Worm (Caenorhabditis elegans): ENCODE data around the gene B0457.6.
A peak's percentile ranks its signal among the peaks of the same experiment; 100 is the strongest.

Gene B0457.6

DNA sequence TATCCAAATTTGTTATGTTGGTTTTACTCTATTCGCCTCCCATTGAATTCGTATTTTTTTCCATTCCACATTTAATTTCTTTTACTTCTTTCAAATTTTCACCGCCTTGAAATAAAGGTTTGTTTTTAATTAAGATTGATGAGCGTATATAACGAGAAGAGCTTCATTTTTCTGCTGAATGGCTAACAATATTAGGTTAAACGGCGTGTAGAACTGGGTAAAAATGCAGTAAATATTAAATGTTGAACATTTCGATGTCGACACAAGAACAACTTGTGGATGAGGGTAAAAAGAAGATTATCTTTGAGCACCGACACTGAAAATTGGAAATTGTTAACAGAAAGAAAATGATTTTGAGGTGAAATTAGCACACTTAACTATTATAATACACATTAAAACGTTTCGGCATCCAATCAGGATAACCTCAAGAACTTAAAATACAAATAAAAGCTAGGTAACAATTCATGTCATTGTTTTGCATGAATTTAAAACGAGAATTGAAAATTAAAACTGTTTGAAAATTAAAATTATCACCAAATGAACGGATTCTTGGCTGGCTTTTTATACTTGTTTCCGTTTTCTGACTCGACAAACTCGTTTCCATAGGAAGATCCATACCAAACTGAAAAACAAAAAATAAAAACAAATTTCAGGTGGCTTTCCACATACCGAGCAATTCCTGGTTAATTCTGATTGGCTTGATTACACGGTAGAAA lies 16.8 kb downstream of the B0457.6 start (continued):
- TF ChIP-seq T20F7.1 (GFP tag; optimal IDR thresholded peaks at IDR 0.05) (peak; percentile 15), madf-9 (GFP tag; conservative IDR thresholded peaks at IDR 0.05) (no peak), mdt-29 (GFP tag; IDR thresholded peaks at IDR 0.05) (no peak), ceh-44 (GFP tag; IDR thresholded peaks at IDR 0.05) (no peak), skn-1 (tag; optimal IDR thresholded peaks at IDR 0.05) (no peak), php-3 (GFP tag; IDR thresholded peaks at IDR 0.05) (no peak), zag-1 (tag; optimal IDR thresholded peaks at IDR 0.05) (no peak), ceh-62 (tag; optimal IDR thresholded peaks at IDR 0.05) (no peak), Y5F2A.4 (GFP tag; optimal IDR thresholded peaks at IDR 0.05) (no peak), mxl-2 (GFP tag; conservative IDR thresholded peaks at IDR 0.05) (no peak), attf-4 (tag; optimal IDR thresholded peaks at IDR 0.05) (no peak), lin-38 (GFP tag; IDR thresholded peaks at IDR 0.05) (peak; percentile 30), dmd-9 (GFP tag; IDR thresholded peaks at IDR 0.05) (no peak), lsy-2 (tag; optimal IDR thresholded peaks at IDR 0.05) (no peak), tag-97 (GFP tag; IDR thresholded peaks at IDR 0.05) (no peak), unc-62 (GFP tag; optimal IDR thresholded peaks at IDR 0.05 in 1 of 2) (peak in 1 of 2 experiments; percentile 14), unc-62 (tag; optimal IDR thresholded peaks at IDR 0.05) (no peak), F26F4.8 (GFP tag; conservative IDR thresholded peaks at IDR 0.05) (no peak), Y75B8A.6 (GFP tag; IDR thresholded peaks at IDR 0.05) (no peak), lin-39 (tag; optimal IDR thresholded peaks at IDR 0.05) (no peak), rbr-2 (tag; optimal IDR thresholded peaks at IDR 0.05) (no peak), Y48G9A.11 (GFP tag; IDR thresholded peaks at IDR 0.05) (peak; percentile 15; the same call in 1 of the 2 replicates), pqm-1 (tag; optimal IDR thresholded peaks at IDR 0.05) (no peak), madf-5 (GFP tag; IDR thresholded peaks at IDR 0.05) (no peak), vab-7 (GFP tag; IDR thresholded peaks at IDR 0.05) (no peak), unc-130 (GFP tag; optimal IDR thresholded peaks at IDR 0.05) (no peak), aha-1 (tag) (peak; percentile 91)

DNA sequence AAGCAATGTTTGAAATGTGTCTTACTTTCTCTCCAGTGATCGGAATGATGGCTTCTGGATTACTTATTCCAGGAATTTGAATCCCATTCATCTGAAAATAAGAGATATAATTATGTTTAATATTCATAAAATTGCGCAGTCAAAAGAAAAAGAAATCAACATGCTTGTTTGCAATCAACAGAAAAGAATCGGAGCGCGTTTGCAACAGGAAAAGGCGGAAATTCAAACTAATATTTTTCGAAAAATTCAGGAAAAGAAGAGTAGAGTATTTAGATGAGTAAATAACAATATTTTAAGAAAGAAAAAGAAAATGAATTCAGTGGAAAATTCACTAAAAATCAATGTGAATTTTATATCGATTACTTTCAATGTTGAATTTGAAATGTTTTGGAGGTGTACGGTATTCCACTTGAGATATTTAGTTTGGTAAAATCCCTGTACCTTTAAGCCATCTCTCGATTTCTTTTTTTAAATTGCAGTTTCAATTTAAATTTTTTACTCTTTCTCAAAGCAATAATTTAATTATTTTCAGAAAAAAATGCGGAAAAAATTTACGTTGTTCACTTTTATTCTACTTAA lies 18.2 kb downstream of the B0457.6 start, which contains the start of the genes set-17 and T21B10.4:
Gene set-17, minus strand, starts transcription at position 127 of the 579 bp plus-strand sequence.
Gene T21B10.4, plus strand, starts transcription at position 533 of the 579 bp plus-strand sequence.
- no peak for TF ChIP-seq daf-16 (GFP tag; optimal IDR thresholded peaks at IDR 0.05)
- TF ChIP-seq daf-16 (tag; optimal IDR thresholded peaks at IDR 0.05), result peak; percentile 71
- peak; percentile 58 for TF ChIP-seq lin-38 (GFP tag; IDR thresholded peaks at IDR 0.05)
- no peak for TF ChIP-seq unc-39 (tag; optimal IDR thresholded peaks at IDR 0.05)
- peak in 1 of 2 experiments; percentile 39 for TF ChIP-seq lsy-2 (tag; optimal IDR thresholded peaks at IDR 0.05)
- TF ChIP-seq saeg-2 (GFP tag; IDR thresholded peaks at IDR 0.05), result no peak
- peak; percentile 79 for TF ChIP-seq dpl-1 (GFP tag; optimal IDR thresholded peaks at IDR 0.05)
- peak; percentile 18 for TF ChIP-seq nhr-6 (tag; optimal IDR thresholded peaks at IDR 0.05)

DNA sequence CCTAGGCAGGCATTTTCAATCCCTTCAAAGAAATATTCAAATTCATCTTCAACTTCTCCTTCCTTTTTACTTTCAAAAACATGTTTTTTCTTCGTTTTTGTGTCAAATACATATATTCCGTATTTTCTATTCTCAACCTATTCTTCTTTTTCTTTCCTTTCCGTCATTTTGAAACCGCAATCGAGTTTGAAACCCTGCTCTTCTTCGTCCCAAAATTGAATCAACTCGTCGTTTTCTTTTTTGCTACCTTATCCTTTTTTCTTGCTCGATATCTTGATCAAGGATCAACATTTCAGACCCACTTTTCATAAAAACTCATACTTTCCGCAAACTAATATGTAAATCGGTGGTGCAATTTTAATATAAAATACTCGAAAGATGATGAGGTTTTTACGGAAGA lies 22.9 kb downstream of the B0457.6 start:
- peak; percentile 18 for TF ChIP-seq fkh-10 (GFP tag; optimal IDR thresholded peaks at IDR 0.05)
- TF ChIP-seq duxl-1 (tag; optimal IDR thresholded peaks at IDR 0.05; ENCODE audit: poor library complexity), result no peak
- TF ChIP-seq zip-2 (tag; optimal IDR thresholded peaks at IDR 0.05), result no peak

ce11 chrII:8947391-8947790 lies 25.2 kb downstream of the B0457.6 start, which contains the start of gene cutl-15:
TSS of gene cutl-15 (minus strand) at chrII:8947688.
- no peak for TF ChIP-seq mep-1 (tag; optimal IDR thresholded peaks at IDR 0.05)
- no peak for TF ChIP-seq nhr-28 (tag; optimal IDR thresholded peaks at IDR 0.05)
- peak in 1 of 2 experiments; percentile 25 for TF ChIP-seq unc-62 (GFP tag; optimal IDR thresholded peaks at IDR 0.05 in 1 of 2)
- no peak for TF ChIP-seq unc-62 (tag; optimal IDR thresholded peaks at IDR 0.05)
- TF ChIP-seq aha-1 (tag), result peak; percentile 98
- no peak for TF ChIP-seq tra-1 (GFP tag; IDR thresholded peaks at IDR 0.05)

Measured in whole organism, L4 larva.